Fruit fly (Drosophila melanogaster) whole organism, embryonic: ENCODE data around the gene Muted.
A peak's percentile ranks its signal among the peaks of the same experiment; 100 is the strongest.

Source experiments
- BtbVII ChIP-seq: fragments of 200-800 bp; sonication (Bioruptor generic); optimal IDR thresholded peaks from 3 replicates; lab custom pipeline; 2017; ENCODE audit warnings: missing biosample characterization, mild to moderate bottlenecking, missing genetic modification characterization
- CG10431 ChIP-seq: fragments of 200-800 bp; sonication (Bioruptor generic); optimal IDR thresholded peaks from 3 replicates; lab custom pipeline; 2018; ENCODE audit warnings: missing biosample characterization, mild to moderate bottlenecking, missing genetic modification characterization
- CG11085 ChIP-seq: fragments of 200-800 bp; sonication (Bioruptor generic); IDR thresholded peaks from 2 replicates; pipeline ENCODE4 v1.3.6; 2022; ENCODE audit warnings: missing biosample characterization, missing genetic modification characterization
- CG11398 ChIP-seq: fragments of 200-800 bp; sonication (Bioruptor generic); optimal IDR thresholded peaks from 2 replicates; lab custom pipeline; 2016; ENCODE audit warnings: missing biosample characterization, missing genetic modification characterization
- CG11504 ChIP-seq: fragments of 200-800 bp; sonication (Bioruptor generic); optimal IDR thresholded peaks from 3 replicates; lab custom pipeline; 2019; ENCODE audit warnings: missing biosample characterization, mild to moderate bottlenecking, missing genetic modification characterization, moderate library complexity
- CG11696 ChIP-seq: fragments of 200-800 bp; sonication (Bioruptor generic); IDR thresholded peaks from 2 replicates; pipeline ENCODE4 v1.3.6; 2022; ENCODE audit warnings: missing biosample characterization, missing genetic modification characterization
- CG12769 ChIP-seq: fragments of 200-800 bp; sonication (Bioruptor generic); optimal IDR thresholded peaks from 2 replicates; lab custom pipeline; 2019; ENCODE audit warnings: missing biosample characterization, mild to moderate bottlenecking, missing genetic modification characterization, moderate library complexity
- CG13424 ChIP-seq: fragments of 200-800 bp; sonication (Bioruptor generic); optimal IDR thresholded peaks from 2 replicates; lab custom pipeline; 2019; ENCODE audit warnings: missing biosample characterization, mild to moderate bottlenecking, missing genetic modification characterization, moderate library complexity
- CG13894 ChIP-seq: fragments of 200-800 bp; sonication (Bioruptor generic); optimal IDR thresholded peaks from 3 replicates; lab custom pipeline; 2018; ENCODE audit warnings: missing biosample characterization, mild to moderate bottlenecking, missing genetic modification characterization, moderate library complexity
- CG15269 ChIP-seq: fragments of 200-800 bp; sonication (Bioruptor generic); optimal IDR thresholded peaks from 2 replicates; lab custom pipeline; 2018; ENCODE audit warnings: missing biosample characterization, mild to moderate bottlenecking, missing genetic modification characterization, moderate library complexity
- CG1792 ChIP-seq: fragments of 200-800 bp; sonication (Bioruptor generic); optimal IDR thresholded peaks from 2 replicates; lab custom pipeline; 2016; ENCODE audit warnings: missing biosample characterization, missing genetic modification characterization
- CG33557 ChIP-seq: fragments of 200-800 bp; sonication (Bioruptor generic); optimal IDR thresholded peaks from 2 replicates; lab custom pipeline; 2019; ENCODE audit warnings: missing biosample characterization, mild to moderate bottlenecking, missing genetic modification characterization, moderate library complexity
- CG4360 ChIP-seq: fragments of 200-800 bp; sonication (Bioruptor generic); IDR thresholded peaks from 2 replicates; pipeline ENCODE4 v1.3.6; 2022; ENCODE audit warnings: missing biosample characterization, missing genetic modification characterization
- CG6254 ChIP-seq: fragments of 200-800 bp; sonication (Bioruptor generic); optimal IDR thresholded peaks from 3 replicates; lab custom pipeline; 2017; ENCODE audit warnings: mild to moderate bottlenecking, missing biosample characterization, missing genetic modification reagents, missing genetic modification characterization
- CG6654 ChIP-seq: fragments of 200-800 bp; sonication (Bioruptor generic); optimal IDR thresholded peaks from 2 replicates; lab custom pipeline; 2017; ENCODE audit warnings: missing biosample characterization, mild to moderate bottlenecking, missing genetic modification characterization
- CG7745 ChIP-seq: fragments of 200-800 bp; sonication (Bioruptor generic); optimal IDR thresholded peaks from 2 replicates; lab custom pipeline; 2018; ENCODE audit warnings: missing biosample characterization, mild to moderate bottlenecking, missing genetic modification characterization, moderate library complexity
- CG7839 ChIP-seq: fragments of 200-800 bp; sonication (Bioruptor generic); optimal IDR thresholded peaks from 3 replicates; lab custom pipeline; 2018; ENCODE audit warnings: missing biosample characterization, mild to moderate bottlenecking, missing genetic modification characterization, moderate library complexity
- CG9215 ChIP-seq: fragments of 200-800 bp; sonication (Bioruptor generic); IDR thresholded peaks from 2 replicates; pipeline ENCODE4 v1.3.6; 2022; ENCODE audit warnings: missing biosample characterization, missing genetic modification characterization
- CG9727 ChIP-seq: fragments of 200-800 bp; sonication (Bioruptor generic); optimal IDR thresholded peaks from 3 replicates; lab custom pipeline; 2017; ENCODE audit warnings: missing biosample characterization, mild to moderate bottlenecking, missing genetic modification characterization
- Hr51 ChIP-seq, 2 experiments: fragments of 200-800 bp; sonication (Bioruptor generic); optimal IDR thresholded peaks; 2 replicates in 1 of 2; 3 replicates in 1 of 2; lab custom pipeline; 2016 to 2018; ENCODE audit warnings: missing biosample characterization in 2 of 2, missing genetic modification characterization in 2 of 2, mild to moderate bottlenecking in 1 of 2, moderate library complexity in 1 of 2
- Lim3 ChIP-seq: fragments of 200-800 bp; sonication (Bioruptor generic); IDR thresholded peaks from 2 replicates; pipeline ENCODE4 v1.3.6; 2022; ENCODE audit warnings: missing biosample characterization, missing genetic modification characterization
- Med ChIP-seq: fragments of 200-800 bp; sonication (Bioruptor generic); peaks from one replicate; lab custom pipeline; 2016; ENCODE audit warnings: missing biosample characterization, missing genetic modification characterization, mild to moderate bottlenecking, inconsistent platforms, moderate library complexity
- Pdp1 ChIP-seq, 2 experiments: fragments of 200-800 bp; sonication (Bioruptor generic); optimal IDR thresholded peaks; 3 replicates each; lab custom pipeline; 2016; ENCODE audit warnings: missing biosample characterization in 2 of 2, missing genetic modification characterization in 2 of 2, mild to moderate bottlenecking in 1 of 2, moderate library complexity in 1 of 2
- Ptx1 ChIP-seq: fragments of 200-800 bp; sonication (Bioruptor generic); IDR thresholded peaks from 2 replicates; pipeline ENCODE4 v1.3.6; 2022; ENCODE audit warnings: missing biosample characterization, missing genetic modification characterization
- Rfx ChIP-seq: fragments of 200-800 bp; sonication (Bioruptor generic); IDR thresholded peaks from 2 replicates; pipeline ENCODE4 v1.3.6; 2022; ENCODE audit warnings: missing biosample characterization, missing genetic modification characterization
- Sox102F ChIP-seq: fragments of 200-800 bp; sonication (Bioruptor generic); optimal IDR thresholded peaks from 2 replicates; lab custom pipeline; 2018; ENCODE audit warnings: missing biosample characterization, mild to moderate bottlenecking, missing genetic modification characterization, moderate library complexity
- Ssrp ChIP-seq: fragments of 200-800 bp; sonication (Bioruptor generic); optimal IDR thresholded peaks from 2 replicates; lab custom pipeline; 2018; ENCODE audit warnings: missing biosample characterization, mild to moderate bottlenecking, missing genetic modification characterization, moderate library complexity
- Tbp ChIP-seq: fragments of >200 bp; optimal IDR thresholded peaks from 2 replicates; lab custom pipeline; 2018; ENCODE audit warnings: missing biosample characterization, missing genetic modification characterization
- ara ChIP-seq: fragments of 200-800 bp; sonication (Bioruptor generic); IDR thresholded peaks from 2 replicates; pipeline ENCODE4 v1.3.6; 2022; ENCODE audit warnings: missing biosample characterization, missing genetic modification characterization
- cad ChIP-seq: fragments of >200 bp; optimal IDR thresholded peaks from 2 replicates; lab custom pipeline; 2017; ENCODE audit warnings: missing biosample characterization, missing genetic modification characterization
- chif ChIP-seq, 2 experiments: fragments of 200-800 bp; sonication (Bioruptor generic); optimal IDR thresholded peaks; 3 replicates each; lab custom pipeline; 2016; ENCODE audit warnings: missing biosample characterization in 2 of 2, missing genetic modification characterization in 2 of 2
- chinmo ChIP-seq: fragments of 200-800 bp; sonication (Bioruptor generic); IDR thresholded peaks from 4 replicates; pipeline ENCODE4 v1.3.6; 2022; ENCODE audit warnings: missing biosample characterization, missing genetic modification characterization; ENCODE audit not compliant: partially characterized antibody
- corto ChIP-seq: fragments of 200-800 bp; sonication (Bioruptor generic); optimal IDR thresholded peaks from 2 replicates; lab custom pipeline; 2016; ENCODE audit warnings: missing biosample characterization, mild to moderate bottlenecking, missing genetic modification characterization, moderate library complexity
- dati ChIP-seq: fragments of 200-800 bp; sonication (Bioruptor generic); IDR thresholded peaks from 2 replicates; pipeline ENCODE4 v1.3.6; 2022; ENCODE audit warnings: missing biosample characterization, missing genetic modification characterization
- dpn ChIP-seq, 2 experiments: fragments of 200-800 bp; sonication (Bioruptor generic); optimal IDR thresholded peaks; 3 replicates each; lab custom pipeline; 2016; ENCODE audit warnings: missing biosample characterization in 2 of 2, missing genetic modification characterization in 2 of 2
- gem ChIP-seq: fragments of 200-800 bp; sonication (Bioruptor generic); optimal IDR thresholded peaks from 2 replicates; lab custom pipeline; 2019; ENCODE audit warnings: missing biosample characterization, mild to moderate bottlenecking, missing genetic modification characterization, moderate library complexity
- hb ChIP-seq: fragments of 200-800 bp; sonication (Bioruptor generic); IDR thresholded peaks from 3 replicates; pipeline ENCODE4 v1.3.6; 2022; ENCODE audit warnings: missing biosample characterization, missing genetic modification characterization; ENCODE audit not compliant: partially characterized antibody
- ind ChIP-seq: fragments of 200-800 bp; sonication (Bioruptor generic); optimal IDR thresholded peaks from 3 replicates; lab custom pipeline; 2016; ENCODE audit warnings: missing biosample characterization, missing genetic modification characterization
- kah ChIP-seq: fragments of 200-800 bp; sonication (Bioruptor generic); optimal IDR thresholded peaks from 2 replicates; lab custom pipeline; 2018; ENCODE audit warnings: missing biosample characterization, mild to moderate bottlenecking, missing genetic modification characterization
- ken ChIP-seq: fragments of 200-800 bp; sonication (Bioruptor generic); IDR thresholded peaks from 3 replicates; pipeline ENCODE4 v1.3.6; 2022; ENCODE audit warnings: missing biosample characterization, missing genetic modification characterization
- maf-S ChIP-seq: fragments of 200-800 bp; sonication (Bioruptor generic); optimal IDR thresholded peaks from 2 replicates; lab custom pipeline; 2016; ENCODE audit warnings: missing biosample characterization, missing genetic modification characterization
- row ChIP-seq: fragments of 200-800 bp; sonication (Bioruptor generic); IDR thresholded peaks from 3 replicates; pipeline ENCODE4 v1.3.6; 2022; ENCODE audit warnings: missing biosample characterization, missing genetic modification characterization
- scrt ChIP-seq: fragments of 200-800 bp; sonication (Bioruptor generic); optimal IDR thresholded peaks from 2 replicates; lab custom pipeline; 2018; ENCODE audit warnings: missing biosample characterization, mild to moderate bottlenecking, missing genetic modification characterization, moderate library complexity
- sens ChIP-seq: fragments of 200-800 bp; sonication (Bioruptor generic); peaks from one replicate; lab custom pipeline; 2016; ENCODE audit warnings: missing biosample characterization, missing genetic modification characterization
- slbo ChIP-seq: fragments of 200-800 bp; sonication (Bioruptor generic); IDR thresholded peaks from 2 replicates; pipeline ENCODE4 v1.3.6; 2022; ENCODE audit warnings: missing biosample characterization, missing genetic modification characterization
- sob ChIP-seq: fragments of 200-800 bp; sonication (Bioruptor generic); IDR thresholded peaks from 2 replicates; pipeline ENCODE4 v1.3.6; 2022; ENCODE audit warnings: missing biosample characterization, missing genetic modification characterization
- tin ChIP-seq: fragments of 200-800 bp; sonication (Bioruptor generic); optimal IDR thresholded peaks from 3 replicates; lab custom pipeline; 2016; ENCODE audit warnings: missing biosample characterization, missing genetic modification characterization
- vfl ChIP-seq: fragments of 200-800 bp; sonication (Bioruptor generic); optimal IDR thresholded peaks from 2 replicates; lab custom pipeline; 2016; ENCODE audit warnings: missing biosample characterization, missing genetic modification characterization
- wor ChIP-seq: fragments of 200-800 bp; sonication (Bioruptor generic); IDR thresholded peaks from 2 replicates; pipeline ENCODE4 v1.3.6; 2022; ENCODE audit warnings: missing biosample characterization, missing genetic modification characterization

Gene Muted

DNA sequence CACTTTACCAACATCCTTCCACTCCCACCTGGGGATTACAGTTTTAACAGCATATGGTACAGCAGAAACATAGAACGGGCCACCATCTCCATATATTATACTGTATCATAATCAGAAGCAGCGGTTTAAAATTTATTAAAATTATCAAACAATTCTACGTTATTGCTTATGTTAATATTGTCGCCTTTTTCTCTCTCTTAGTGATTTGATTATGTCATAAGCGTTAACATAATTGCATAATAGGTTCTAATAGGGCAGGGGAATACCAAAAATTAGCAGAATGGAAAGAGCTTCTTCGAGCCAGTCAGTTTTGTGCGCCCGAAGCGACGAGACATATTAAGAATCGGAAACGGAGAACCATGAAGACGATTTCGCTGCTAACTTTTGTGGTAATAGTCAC is 30.7 kb upstream of the Muted start, which contains the start of gene CG13862:
CG13862 (plus strand) TSS at position 301 of the 400 bp plus-strand sequence.
- no peak for TF ChIP-seq wor (GFP tag; lab: Robert Waterston, UW)
- no peak for TF ChIP-seq dati (GFP tag; lab: Robert Waterston, UW)
- no peak for TF ChIP-seq CG7745
- TF ChIP-seq Hr51 (GFP tag; optimal IDR thresholded peaks at IDR 0.05; lab: Kevin White, UChicago), result no peak
- TF ChIP-seq Pdp1 (GFP tag; optimal IDR thresholded peaks at IDR 0.05; lab: Kevin White, UChicago), result peak in 1 of 2 experiments; percentile 55
- no peak for TF ChIP-seq CG11696 (GFP tag; lab: Robert Waterston, UW)
- TF ChIP-seq chinmo (GFP tag; lab: Robert Waterston, UW), result 0 out of 4 replicates have a peak, but pooled peaks have one; percentile 44
- TF ChIP-seq kah, result no peak
- no peak for TF ChIP-seq BtbVII
- peak; percentile 16 for TF ChIP-seq CG6654 (GFP tag; lab: Kevin White, UChicago)
- no peak for TF ChIP-seq ken (GFP tag; lab: Robert Waterston, UW)
- peak; percentile 70 for TF ChIP-seq CG13894 (tag; lab: Kevin White, UChicago)
- TF ChIP-seq CG11085 (GFP tag; lab: Robert Waterston, UW), result no peak
- no peak for TF ChIP-seq tin (GFP tag; lab: Kevin White, UChicago)
- TF ChIP-seq CG12769 (tag; lab: Kevin White, UChicago), result peak; percentile 13
- no peak for TF ChIP-seq CG33557 (GFP tag; lab: Kevin White, UChicago)
- TF ChIP-seq, all 482 proteins: peak for 5

DNA sequence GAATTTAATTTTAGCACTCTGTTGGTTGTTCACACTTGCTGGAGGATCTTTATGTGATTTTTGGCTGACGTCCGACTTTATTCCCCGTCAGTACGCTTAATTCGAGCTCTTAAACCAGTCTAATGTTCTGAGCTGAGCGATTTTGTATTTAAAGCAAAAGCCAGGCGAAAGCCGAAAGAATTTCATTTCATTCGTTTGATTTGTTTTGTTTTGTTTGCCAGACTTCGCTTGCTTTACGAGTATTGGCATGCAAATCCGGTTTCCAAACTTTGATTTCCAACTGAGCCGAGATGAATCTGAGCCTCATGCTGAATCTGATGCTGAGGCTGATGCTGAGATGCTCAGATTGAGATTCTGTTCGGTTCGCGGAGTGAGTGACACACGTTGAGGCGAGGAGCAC is 28.4 kb upstream of the Muted start, which contains the start of gene CG5391:
CG5391 (minus strand) TSS at position 101 of the 400 bp plus-strand sequence.
- TF ChIP-seq CG10431, result no peak
- TF ChIP-seq Lim3, result no peak
- no peak for TF ChIP-seq CG15269
- TF ChIP-seq cad (GFP tag; lab: Kevin White, UChicago), result no peak
- TF ChIP-seq hb, result no peak
- no peak for TF ChIP-seq ara
- TF ChIP-seq CG9215 (GFP tag; lab: Robert Waterston, UW), result no peak
- TF ChIP-seq CG4360, result no peak
- TF ChIP-seq scrt (GFP tag; lab: Kevin White, UChicago), result no peak
- TF ChIP-seq vfl, result no peak

DNA sequence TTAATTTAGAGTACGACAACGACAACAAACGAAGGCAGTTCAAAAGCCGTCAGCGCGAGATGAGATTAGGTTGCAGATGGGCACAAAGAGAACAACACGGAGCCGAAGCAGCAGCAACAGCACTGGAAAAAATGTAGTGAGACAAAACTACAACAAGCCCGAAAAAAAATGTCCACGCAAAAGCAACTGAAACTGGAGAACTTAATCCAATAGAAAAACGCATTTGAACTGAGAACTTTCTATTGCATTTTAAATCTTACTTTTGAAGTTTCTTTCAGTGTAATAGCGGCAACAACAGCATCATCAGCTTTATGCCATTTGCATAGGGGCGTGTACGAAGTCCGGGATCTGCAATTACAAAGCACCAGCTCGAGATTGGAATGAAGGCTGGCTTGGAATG is 22.9 kb upstream of the Muted start:
- no peak for TF ChIP-seq corto (GFP tag; lab: Kevin White, UChicago)
- no peak for TF ChIP-seq CG13424 (tag; lab: Kevin White, UChicago)
- TF ChIP-seq row (GFP tag; lab: Robert Waterston, UW), result peak; percentile 31; the same call in 1 of the 3 replicates
- peak in 1 of 2 experiments; percentile 43 for TF ChIP-seq Pdp1 (GFP tag; optimal IDR thresholded peaks at IDR 0.05; lab: Kevin White, UChicago)
- peak in 1 of 2 experiments; percentile 16 for TF ChIP-seq dpn (GFP tag; optimal IDR thresholded peaks at IDR 0.05; lab: Kevin White, UChicago)
- TF ChIP-seq chif (GFP tag; optimal IDR thresholded peaks at IDR 0.05; lab: Kevin White, UChicago), result peak in 1 of 2 experiments; percentile 1
- peak; percentile 19; the same call in 1 of the 2 replicates for TF ChIP-seq slbo (GFP tag; lab: Robert Waterston, UW)
- peak; percentile 41 for TF ChIP-seq gem (tag; lab: Kevin White, UChicago)
- TF ChIP-seq Ssrp (tag; lab: Kevin White, UChicago), result no peak
- TF ChIP-seq CG6254, result no peak
- peak; percentile 37; the same call in 1 of the 2 replicates for TF ChIP-seq sob (GFP tag; lab: Robert Waterston, UW)
- TF ChIP-seq CG7839 (tag; lab: Kevin White, UChicago), result peak; percentile 36
- peak; percentile 8 for TF ChIP-seq ind (GFP tag; lab: Kevin White, UChicago)
- no peak for TF ChIP-seq CG1792 (GFP tag; lab: Kevin White, UChicago)
- TF ChIP-seq CG11504, result peak; percentile 39
- no peak for TF ChIP-seq CG11696 (GFP tag; lab: Robert Waterston, UW)
- TF ChIP-seq Rfx (GFP tag; lab: Robert Waterston, UW), result 0 out of 2 replicates have a peak, but pooled peaks have one; percentile 15
- TF ChIP-seq CG11398 (GFP tag; lab: Kevin White, UChicago), result no peak
- TF ChIP-seq sens, result peak; percentile 85
- peak; percentile 12 for TF ChIP-seq Sox102F (GFP tag; lab: Kevin White, UChicago)
- TF ChIP-seq CG9727, result peak; percentile 17
- 0 out of 2 replicates have a peak, but pooled peaks have one; percentile 14 for TF ChIP-seq Ptx1 (GFP tag; lab: Robert Waterston, UW)
- peak; percentile 76 for TF ChIP-seq Med (GFP tag; lab: Kevin White, UChicago)
- TF ChIP-seq maf-S (GFP tag; lab: Kevin White, UChicago), result peak; percentile 1
- TF ChIP-seq Tbp (GFP tag; lab: Kevin White, UChicago), result no peak
